Fruit fly (Drosophila melanogaster) whole organism, wandering third instar larva: ENCODE results near the gene CG10341.
A peak's percentile ranks its signal among the peaks of the same experiment; 100 is the strongest.

Experiments
- Abd-B ChIP-seq: fragments of >200 bp; optimal IDR thresholded peaks from 2 replicates; lab custom pipeline; 2017; ENCODE audit warnings: missing biosample characterization, missing genetic modification characterization
- CG32264 ChIP-seq: fragments of 200-800 bp; sonication (Bioruptor generic); optimal IDR thresholded peaks from 2 replicates; lab custom pipeline; 2016; ENCODE audit warnings: missing biosample characterization, missing genetic modification characterization
- CG9705 ChIP-seq: fragments of 200-800 bp; sonication (Bioruptor generic); optimal IDR thresholded peaks from 2 replicates; lab custom pipeline; 2018; ENCODE audit warnings: missing biosample characterization, mild to moderate bottlenecking, missing genetic modification characterization
- Dfd ChIP-seq: fragments of >200 bp; optimal IDR thresholded peaks from 2 replicates; lab custom pipeline; 2017; ENCODE audit warnings: missing biosample characterization, missing genetic modification characterization
- Dif ChIP-seq: fragments of 200-275, 200-300 bp; sonication (Bioruptor generic); optimal IDR thresholded peaks from 2 replicates; lab custom pipeline; 2018; ENCODE audit warnings: missing biosample characterization, missing genetic modification characterization; ENCODE audit not compliant: partially characterized antibody
- GATAd ChIP-seq: sonication (Bioruptor generic); optimal IDR thresholded peaks from 2 replicates; lab custom pipeline; 2016; ENCODE audit warnings: missing biosample characterization, missing genetic modification characterization
- HLH106 ChIP-seq: fragments of 200-800 bp; optimal IDR thresholded peaks from 3 replicates; lab custom pipeline; 2019; ENCODE audit warnings: missing biosample characterization, mild to moderate bottlenecking, missing genetic modification characterization, moderate library complexity
- Hnf4 ChIP-seq: fragments of 200-800 bp; sonication (Bioruptor generic); optimal IDR thresholded peaks from 2 replicates; lab custom pipeline; 2016; ENCODE audit warnings: missing biosample characterization, mild to moderate bottlenecking, missing genetic modification characterization
- Hr78 ChIP-seq: fragments of >200 bp; optimal IDR thresholded peaks from 2 replicates; lab custom pipeline; 2017; ENCODE audit warnings: missing biosample characterization, missing genetic modification characterization
- Hr83 ChIP-seq: fragments of 200-300 bp; sonication (Bioruptor generic); optimal IDR thresholded peaks from 2 replicates; lab custom pipeline; 2016; ENCODE audit warnings: missing biosample characterization, mild to moderate bottlenecking, missing genetic modification characterization, moderate library complexity; ENCODE audit not compliant: poor library complexity, severe bottlenecking
- Jra ChIP-seq: sonication (Bioruptor generic); optimal IDR thresholded peaks from 2 replicates; lab custom pipeline; 2016; ENCODE audit warnings: missing biosample characterization, missing genetic modification characterization
- Mio ChIP-seq: sonication (Bioruptor generic); optimal IDR thresholded peaks from 2 replicates; lab custom pipeline; 2016; ENCODE audit warnings: missing biosample characterization, missing genetic modification characterization
- Myc ChIP-seq: fragments of >200 bp; optimal IDR thresholded peaks from 2 replicates; lab custom pipeline; 2017
- N ChIP-seq: fragments of >200 bp; optimal IDR thresholded peaks from 2 replicates; lab custom pipeline; 2018; ENCODE audit warnings: missing biosample characterization, missing external identifiers, missing genetic modification characterization
- OdsH ChIP-seq: fragments of 200-800 bp; sonication (Bioruptor generic); optimal IDR thresholded peaks from 2 replicates; lab custom pipeline; 2016; ENCODE audit warnings: missing biosample characterization, mild to moderate bottlenecking, missing genetic modification characterization
- Rel ChIP-seq, 2 experiments: fragments of 200-800 bp; sonication (Bioruptor generic) in 1 of 2; optimal IDR thresholded peaks; 2 replicates in 1 of 2; 3 replicates in 1 of 2; lab custom pipeline; 2016 to 2019; ENCODE audit warnings: mild to moderate bottlenecking in 2 of 2, missing biosample characterization in 2 of 2, missing genetic modification characterization in 2 of 2, moderate library complexity in 1 of 2
- Vsx2 ChIP-seq: fragments of 200-300, 225-300 bp; sonication (Bioruptor generic); optimal IDR thresholded peaks from 2 replicates; lab custom pipeline; 2018; ENCODE audit warnings: missing biosample characterization, missing genetic modification characterization; ENCODE audit not compliant: partially characterized antibody
- brk ChIP-seq: fragments of 200-800 bp; sonication (Bioruptor generic); optimal IDR thresholded peaks from 2 replicates; lab custom pipeline; 2016; ENCODE audit warnings: missing biosample characterization, mild to moderate bottlenecking, missing genetic modification characterization
- dl ChIP-seq, 2 experiments: fragments of 175-275, 200-275 bp in 1 of 2; fragments of 200-275 bp in 1 of 2; sonication (Bioruptor generic); optimal IDR thresholded peaks; lab custom pipeline; 2018; ENCODE audit warnings: mild to moderate bottlenecking in 2 of 2, missing biosample characterization in 2 of 2, missing genetic modification characterization in 2 of 2, moderate library complexity in 2 of 2; ENCODE audit not compliant: partially characterized antibody in 2 of 2, insufficient read depth in 1 of 2
- dmrt93B ChIP-seq: fragments of 200-800 bp; sonication (Bioruptor generic); optimal IDR thresholded peaks from 2 replicates; lab custom pipeline; 2018; ENCODE audit warnings: missing biosample characterization, mild to moderate bottlenecking, missing genetic modification characterization
- dsf ChIP-seq: sonication (Bioruptor generic); optimal IDR thresholded peaks from 2 replicates; lab custom pipeline; 2016; ENCODE audit warnings: missing biosample characterization, missing genetic modification characterization, borderline replicate concordance
- ey ChIP-seq: fragments of 200-800 bp; sonication (Bioruptor generic); optimal IDR thresholded peaks from 2 replicates; lab custom pipeline; 2016; ENCODE audit warnings: missing biosample characterization, missing genetic modification characterization
- foxo ChIP-seq, 2 experiments: fragments of 200-800 bp; sonication (Bioruptor generic); optimal IDR thresholded peaks; 2 replicates in 1 of 2; 3 replicates in 1 of 2; lab custom pipeline; 2016 to 2017; ENCODE audit warnings: missing biosample characterization in 2 of 2, missing genetic modification characterization in 2 of 2
- fru ChIP-seq: fragments of 200-800 bp; sonication (Bioruptor generic); optimal IDR thresholded peaks from 3 replicates; lab custom pipeline; 2016; ENCODE audit warnings: missing biosample characterization, mild to moderate bottlenecking, missing genetic modification characterization
- h ChIP-seq: fragments of 200-800 bp; sonication (Bioruptor generic); optimal IDR thresholded peaks from 3 replicates; lab custom pipeline; 2016; ENCODE audit warnings: missing biosample characterization, mild to moderate bottlenecking, missing genetic modification characterization
- jim ChIP-seq: fragments of 175-275, 200-325 bp; sonication (Bioruptor generic); optimal IDR thresholded peaks from 2 replicates; lab custom pipeline; 2016; ENCODE audit warnings: missing biosample characterization, mild to moderate bottlenecking, missing genetic modification characterization
- lola ChIP-seq: fragments of >200 bp; optimal IDR thresholded peaks from 2 replicates; lab custom pipeline; 2017; ENCODE audit warnings: missing biosample characterization, missing genetic modification characterization
- pan ChIP-seq: fragments of >200 bp; optimal IDR thresholded peaks from 2 replicates; lab custom pipeline; 2017
- psq ChIP-seq: fragments of 200-800 bp; sonication (Bioruptor generic); optimal IDR thresholded peaks from 3 replicates; lab custom pipeline; 2017; ENCODE audit warnings: missing biosample characterization, mild to moderate bottlenecking, missing genetic modification characterization, moderate library complexity
- rgr ChIP-seq: fragments of 200-800 bp; sonication (Bioruptor generic); optimal IDR thresholded peaks from 3 replicates; lab custom pipeline; 2016; ENCODE audit warnings: missing biosample characterization, mild to moderate bottlenecking, missing genetic modification characterization
- sage ChIP-seq: fragments of 200-800 bp; sonication (Bioruptor generic); optimal IDR thresholded peaks from 2 replicates; lab custom pipeline; 2016; ENCODE audit warnings: missing biosample characterization, mild to moderate bottlenecking, missing genetic modification characterization
- sv ChIP-seq: fragments of 200-800 bp; sonication (Bioruptor generic); optimal IDR thresholded peaks from 3 replicates; lab custom pipeline; 2016; ENCODE audit warnings: missing biosample characterization, missing genetic modification characterization
- tai ChIP-seq: sonication (Bioruptor generic); optimal IDR thresholded peaks from 2 replicates; lab custom pipeline; 2016; ENCODE audit warnings: missing biosample characterization, missing genetic modification characterization
- usp ChIP-seq: fragments of >200 bp; optimal IDR thresholded peaks from 2 replicates; lab custom pipeline; 2017; ENCODE audit warnings: missing biosample characterization, missing genetic modification characterization
- woc ChIP-seq: sonication (Bioruptor generic); optimal IDR thresholded peaks from 2 replicates; lab custom pipeline; 2016; ENCODE audit warnings: missing biosample characterization, mild to moderate bottlenecking, missing genetic modification characterization

CG10341 gene

DNA sequence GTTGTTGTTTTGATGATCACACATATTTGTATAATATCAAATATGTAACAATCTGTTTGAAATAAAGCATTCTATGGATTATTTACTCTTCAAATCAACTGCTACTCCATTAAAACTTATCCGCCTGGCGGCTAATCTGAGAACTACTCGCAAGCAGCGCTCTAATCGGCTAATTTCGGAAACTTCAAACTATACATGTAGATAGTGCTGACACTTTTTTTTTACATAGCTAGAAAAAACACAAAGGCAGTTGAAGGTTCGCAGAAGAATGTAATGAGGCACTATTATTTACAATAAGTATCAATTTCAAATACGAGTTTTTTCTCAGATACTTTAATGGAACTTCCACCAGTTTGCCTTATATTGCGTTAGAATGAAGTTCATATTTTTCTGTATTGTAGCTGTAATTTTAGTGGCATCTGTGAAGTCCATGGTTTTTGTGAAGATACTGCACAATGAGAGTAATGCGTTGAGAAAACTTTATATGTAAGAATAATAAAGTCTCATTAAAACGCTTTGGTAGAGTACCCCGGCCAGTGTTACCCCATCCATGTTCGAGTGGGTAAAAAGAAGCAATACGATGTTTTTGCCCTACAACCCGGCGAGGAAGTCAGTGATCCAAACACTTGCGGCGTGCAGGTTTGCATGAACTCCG, 32.4 kb upstream of the CG10341 start:
- TF ChIP-seq Myc (peak; percentile 97), tai (GFP tag; lab: Kevin White, UChicago) (no peak), GATAd (GFP tag; lab: Kevin White, UChicago) (no peak), OdsH (GFP tag; lab: Kevin White, UChicago) (peak; percentile 31), ey (GFP tag; lab: Kevin White, UChicago) (no peak), HLH106 (tag; lab: Kevin White, UChicago) (peak; percentile 34), psq (peak; percentile 3), Hnf4 (GFP tag; lab: Kevin White, UChicago) (no peak), jim (GFP tag; lab: Kevin White, UChicago) (no peak), foxo (GFP tag; optimal IDR thresholded peaks at IDR 0.05; lab: Kevin White, UChicago) (peak in 1 of 2 experiments; percentile 47), CG9705 (GFP tag; lab: Kevin White, UChicago) (peak; percentile 18), Hr83 (GFP tag; lab: Kevin White, UChicago) (peak; percentile 38), Dif (GFP tag; lab: Kevin White, UChicago) (no peak), sv (GFP tag; lab: Kevin White, UChicago) (peak; percentile 17), N (GFP tag; lab: Kevin White, UChicago) (no peak), dmrt93B (GFP tag; lab: Kevin White, UChicago) (peak; percentile 10)

DNA sequence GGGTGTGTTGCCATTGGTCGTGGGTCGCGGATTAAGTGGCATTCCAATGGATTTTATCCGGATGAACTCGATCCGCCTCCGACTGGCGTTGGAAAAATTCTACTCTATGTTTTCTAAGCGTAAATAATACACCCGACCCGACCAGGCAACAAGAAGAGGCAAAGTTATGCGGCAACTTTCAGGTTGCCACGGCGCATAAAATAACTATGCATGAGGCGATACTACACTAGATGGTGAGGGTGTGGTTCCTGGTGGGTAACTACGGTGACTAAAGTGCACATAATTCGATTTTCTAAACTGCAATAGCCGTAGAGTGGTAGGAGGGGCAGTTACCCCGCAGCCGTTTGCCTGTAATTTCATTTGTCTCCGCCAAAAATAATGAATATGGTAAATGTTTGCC, 27.4 kb upstream of the CG10341 start, which contains the start of gene CG43338:
Gene CG43338, minus strand, starts transcription at position 101 of the 400 bp plus-strand sequence.
- TF ChIP-seq Vsx2: no peak
- no peak for TF ChIP-seq Jra (GFP tag; lab: Kevin White, UChicago)
- TF ChIP-seq psq: no peak
- TF ChIP-seq Hr78 (GFP tag; lab: Kevin White, UChicago): no peak
- no peak for TF ChIP-seq OdsH (GFP tag; lab: Kevin White, UChicago)
- no peak for TF ChIP-seq Dfd (GFP tag; lab: Kevin White, UChicago)
- TF ChIP-seq fru (GFP tag; lab: Kevin White, UChicago): no peak
- TF ChIP-seq Rel (GFP tag; optimal IDR thresholded peaks at IDR 0.05; lab: Kevin White, UChicago): no peak
- TF ChIP-seq Rel (tag; optimal IDR thresholded peaks at IDR 0.05; lab: Kevin White, UChicago): no peak
- no peak for TF ChIP-seq dmrt93B (GFP tag; lab: Kevin White, UChicago)
- TF ChIP-seq Myc: no peak
- no peak for TF ChIP-seq dsf (GFP tag; lab: Kevin White, UChicago)

DNA sequence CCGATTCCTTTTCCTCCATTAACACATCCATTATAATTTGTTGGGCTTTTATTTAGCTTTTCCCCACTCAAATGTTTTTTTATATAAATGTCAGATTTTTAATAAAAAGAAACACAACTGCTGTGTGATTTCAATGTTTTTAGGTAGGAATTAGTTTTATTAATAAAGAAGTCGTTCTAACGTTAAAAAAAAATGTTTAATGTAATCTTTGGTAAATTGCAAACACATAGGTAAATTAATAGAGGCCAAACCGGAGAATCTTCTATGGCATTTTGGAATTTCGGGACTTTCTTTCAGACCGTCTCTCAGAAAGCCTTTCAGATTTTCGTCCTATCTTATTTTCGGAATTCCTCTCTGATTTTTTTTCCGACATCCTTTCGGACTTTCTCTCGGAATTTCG, 25.3 kb upstream of the CG10341 start, which contains the start of gene CG43339:
Gene CG43339, minus strand, starts transcription at position 101 of the 400 bp plus-strand sequence.
- TF ChIP-seq Rel (GFP tag; optimal IDR thresholded peaks at IDR 0.05; lab: Kevin White, UChicago): no peak
- TF ChIP-seq Rel (tag; optimal IDR thresholded peaks at IDR 0.05; lab: Kevin White, UChicago): no peak
- TF ChIP-seq Mio (GFP tag; lab: Kevin White, UChicago): no peak
- TF ChIP-seq jim (GFP tag; lab: Kevin White, UChicago): no peak
- no peak for TF ChIP-seq Abd-B (GFP tag; lab: Kevin White, UChicago)
- no peak for TF ChIP-seq OdsH (GFP tag; lab: Kevin White, UChicago)

DNA sequence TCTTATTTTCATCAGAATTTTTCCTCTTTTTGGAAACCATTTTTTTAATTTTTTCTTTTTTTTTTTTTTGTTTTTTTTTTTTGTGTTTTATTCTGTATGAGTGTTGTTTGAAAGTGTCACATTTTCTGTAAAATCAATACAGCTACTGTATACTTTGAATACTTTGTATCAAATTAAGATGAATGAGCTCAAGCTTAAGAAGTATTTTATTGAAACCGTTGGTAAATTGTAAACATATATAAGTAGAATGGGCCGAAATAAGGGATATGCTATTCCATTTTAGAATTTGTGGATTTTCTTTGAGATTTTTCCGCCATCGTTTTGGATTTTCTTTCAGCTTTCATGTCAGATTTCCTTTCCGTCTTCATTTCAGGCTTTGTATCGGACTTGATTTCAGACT, 23.5 kb upstream of the CG10341 start, which contains the start of gene Mst36Fb:
Gene Mst36Fb, minus strand, starts transcription at position 101 of the 400 bp plus-strand sequence.
- no peak for TF ChIP-seq Jra (GFP tag; lab: Kevin White, UChicago)
- no peak for TF ChIP-seq dl (GFP tag; optimal IDR thresholded peaks at IDR 0.05; lab: Kevin White, UChicago; ENCODE audit: insufficient read depth in 1 of 2, partially characterized antibody in 2 of 2)

DNA sequence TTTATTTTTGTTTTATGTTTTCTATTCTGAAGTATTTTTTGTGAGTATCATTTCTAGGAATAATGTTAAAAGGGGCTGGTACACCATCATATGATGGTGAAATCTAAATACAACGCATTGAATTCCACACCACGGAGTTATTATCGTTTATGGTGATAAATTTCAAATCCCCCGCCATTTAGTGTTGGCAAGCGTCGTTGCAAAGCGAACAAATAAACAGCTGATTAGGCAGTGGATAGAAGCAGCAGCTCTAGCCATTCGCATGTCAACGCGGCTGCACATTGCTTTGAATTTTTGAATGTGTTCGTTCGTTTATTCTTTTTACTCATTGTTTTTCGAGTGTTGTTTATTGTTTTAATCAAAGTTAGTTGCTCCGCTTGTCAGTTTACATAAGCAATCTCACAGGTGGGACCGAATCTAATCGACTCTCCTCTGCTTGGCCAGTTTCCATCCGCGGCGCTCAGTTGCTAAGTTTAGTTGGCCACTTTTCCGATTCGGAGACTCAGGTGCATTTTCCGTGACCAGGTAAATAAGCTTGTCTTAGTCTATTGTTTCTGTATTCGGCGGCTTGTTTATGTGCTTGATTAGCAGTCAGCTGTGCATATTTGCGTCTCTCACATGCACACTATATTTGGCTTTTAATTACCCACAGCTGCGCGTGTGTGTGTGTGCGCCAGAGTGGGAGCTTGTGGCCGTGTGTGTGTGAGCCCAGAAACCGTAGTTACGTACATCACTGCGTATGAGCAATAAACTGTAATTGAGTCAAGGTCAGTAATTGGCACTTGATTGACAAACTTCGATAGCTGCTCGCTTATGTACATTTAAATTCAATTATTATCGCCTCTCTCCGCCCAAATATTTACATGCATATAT, 21.3 kb upstream of the CG10341 start, which contains the start of the genes Mst36Fa and CG31751:
Gene Mst36Fa, minus strand, starts transcription at position 51 of the 873 bp plus-strand sequence.
Gene CG31751, plus strand, starts transcription at position 274 of the 873 bp plus-strand sequence.
- TF ChIP-seq sage (no peak), pan (lab: Kevin White, UChicago) (no peak), Dif (GFP tag; lab: Kevin White, UChicago) (no peak), h (GFP tag; lab: Kevin White, UChicago) (peak; percentile 66), lola (GFP tag; lab: Kevin White, UChicago) (no peak), Abd-B (GFP tag; lab: Kevin White, UChicago) (no peak), dsf (GFP tag; lab: Kevin White, UChicago) (no peak), rgr (GFP tag; lab: Kevin White, UChicago) (peak; percentile 61), brk (GFP tag; lab: Kevin White, UChicago) (no peak), dmrt93B (GFP tag; lab: Kevin White, UChicago) (no peak), psq (peak; percentile 27), foxo (GFP tag; optimal IDR thresholded peaks at IDR 0.05; lab: Kevin White, UChicago) (peak in 1 of 2 experiments; percentile 64), Rel (GFP tag; optimal IDR thresholded peaks at IDR 0.05; lab: Kevin White, UChicago) (no peak), Rel (tag; optimal IDR thresholded peaks at IDR 0.05; lab: Kevin White, UChicago) (peak; percentile 29), N (GFP tag; lab: Kevin White, UChicago) (no peak), tai (GFP tag; lab: Kevin White, UChicago) (no peak), Hr83 (GFP tag; lab: Kevin White, UChicago) (peak; percentile 92), CG32264 (GFP tag; lab: Kevin White, UChicago) (no peak), usp (no peak), woc (GFP tag; lab: Kevin White, UChicago) (no peak), Dfd (GFP tag; lab: Kevin White, UChicago) (no peak), GATAd (GFP tag; lab: Kevin White, UChicago) (no peak), OdsH (GFP tag; lab: Kevin White, UChicago) (peak; percentile 61), Hnf4 (GFP tag; lab: Kevin White, UChicago) (peak; percentile 69)
